Worm (Caenorhabditis elegans) whole organism, midembryonic: ENCODE results near the gene lgc-36.

ENCODE experiments used
- flt-1 ChIP-seq: fragments of 200-800 bp; sonication (Bioruptor generic); IDR thresholded peaks from 2 replicates; pipeline ENCODE4 v1.3.6; 2022; ENCODE audit warnings: missing genetic modification characterization, missing compliant biosample characterization
- klf-2 ChIP-seq: fragments of 200-800 bp; sonication (Bioruptor generic); conservative IDR thresholded peaks from 2 replicates; pipeline ENCODE4 v1.3.6; 2022; ENCODE audit warnings: missing genetic modification reagents, missing genetic modification characterization, missing compliant biosample characterization
- tab-1 ChIP-seq: fragments of 200-800 bp; sonication (Bioruptor generic); IDR thresholded peaks from 2 replicates; pipeline ENCODE4 v1.3.6; 2022; ENCODE audit warnings: missing genetic modification characterization, missing compliant biosample characterization

DNA sequence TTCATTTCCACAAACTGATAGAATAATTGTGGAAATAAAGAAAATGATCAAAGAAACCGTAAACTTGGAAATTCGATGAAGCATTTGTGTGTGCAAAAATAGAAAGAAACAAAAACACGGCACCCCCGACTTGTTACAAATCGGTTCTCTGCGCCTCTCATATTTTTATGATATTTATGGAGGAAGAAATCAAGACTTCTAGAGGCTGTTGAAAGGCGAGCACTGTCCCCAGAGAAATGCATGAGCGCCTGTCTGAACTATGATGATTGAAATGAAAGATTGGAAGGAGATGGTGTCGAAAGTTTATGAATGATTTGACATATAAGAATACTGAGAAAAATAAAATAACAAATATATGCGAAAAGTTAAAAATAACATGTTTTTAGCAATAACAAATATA, at the start of gene lgc-36:
- TF ChIP-seq flt-1 (GFP tag; lab: Robert Waterston, UW) (no peak), tab-1 (GFP tag; lab: Robert Waterston, UW) (no peak), klf-2 (GFP tag; lab: Robert Waterston, UW) (no peak)
